Fruit fly (Drosophila melanogaster) whole organism, embryonic: ENCODE results near the gene Gale.
A peak's percentile ranks its signal among the peaks of the same experiment; 100 is the strongest.

Experiments used
- BEAF-32 ChIP-seq: fragments of 200-800 bp; sonication (Bioruptor generic); optimal IDR thresholded peaks from 3 replicates; lab custom pipeline; 2017; ENCODE audit warnings: missing biosample characterization, missing genetic modification characterization, mild to moderate bottlenecking, moderate library complexity, missing genetic modification reagents
- CG10267 ChIP-seq: fragments of 200-800 bp; sonication (Bioruptor generic); optimal IDR thresholded peaks from 2 replicates; lab custom pipeline; 2018; ENCODE audit warnings: missing biosample characterization, mild to moderate bottlenecking, missing genetic modification characterization, moderate library complexity
- CG10274 ChIP-seq: fragments of 200-800 bp; sonication (Bioruptor generic); optimal IDR thresholded peaks from 3 replicates; lab custom pipeline; 2017; ENCODE audit warnings: missing biosample characterization, mild to moderate bottlenecking, missing genetic modification characterization
- CG12942 ChIP-seq: fragments of 200-800 bp; sonication (Bioruptor generic); optimal IDR thresholded peaks from 3 replicates; lab custom pipeline; 2016; ENCODE audit warnings: missing biosample characterization, missing genetic modification characterization
- CG13287 ChIP-seq: fragments of 200-800 bp; sonication (Bioruptor generic); IDR thresholded peaks from 2 replicates; pipeline ENCODE4 v1.3.6; 2022; ENCODE audit warnings: missing biosample characterization, missing genetic modification characterization; ENCODE audit not compliant: partially characterized antibody
- CG14667 ChIP-seq: fragments of 200-800 bp; sonication (Bioruptor generic); IDR thresholded peaks from 2 replicates; pipeline ENCODE4 v1.3.6; 2022; ENCODE audit warnings: missing biosample characterization, missing genetic modification characterization
- CG17359 ChIP-seq: fragments of 200-800 bp; sonication (Bioruptor generic); optimal IDR thresholded peaks from 3 replicates; lab custom pipeline; 2018; ENCODE audit warnings: missing biosample characterization, mild to moderate bottlenecking, missing genetic modification characterization, moderate library complexity
- CG32772 ChIP-seq: fragments of 200-800 bp; sonication (Bioruptor generic); IDR thresholded peaks from 2 replicates; pipeline ENCODE4 v1.3.6; 2022; ENCODE audit warnings: missing biosample characterization, missing genetic modification characterization
- CG34224 ChIP-seq: fragments of 200-800 bp; sonication (Bioruptor generic); IDR thresholded peaks from 3 replicates; pipeline ENCODE4 v1.3.6; 2022; ENCODE audit warnings: missing biosample characterization, missing genetic modification characterization; ENCODE audit not compliant: partially characterized antibody
- CG4282 ChIP-seq: fragments of 200-800 bp; sonication (Bioruptor generic); optimal IDR thresholded peaks from 2 replicates; lab custom pipeline; 2016; ENCODE audit warnings: missing biosample characterization, missing genetic modification characterization
- CG4617 ChIP-seq: fragments of 200-800 bp; sonication (Bioruptor generic); optimal IDR thresholded peaks from 3 replicates; lab custom pipeline; 2016; ENCODE audit warnings: missing biosample characterization, missing genetic modification characterization, borderline replicate concordance
- CG7839 ChIP-seq: fragments of 200-800 bp; sonication (Bioruptor generic); optimal IDR thresholded peaks from 3 replicates; lab custom pipeline; 2018; ENCODE audit warnings: missing biosample characterization, mild to moderate bottlenecking, missing genetic modification characterization, moderate library complexity
- CG9437 ChIP-seq: fragments of 200-800 bp; sonication (Bioruptor generic); optimal IDR thresholded peaks from 2 replicates; lab custom pipeline; 2018; ENCODE audit warnings: missing biosample characterization, mild to moderate bottlenecking, missing genetic modification characterization
- CTCF ChIP-seq: fragments of 200-800 bp; sonication (Bioruptor generic); optimal IDR thresholded peaks from 2 replicates; lab custom pipeline; 2017; ENCODE audit warnings: missing biosample characterization, mild to moderate bottlenecking, missing genetic modification characterization, moderate library complexity
- CoRest ChIP-seq: fragments of 200-800 bp; sonication (Bioruptor generic); optimal IDR thresholded peaks from 3 replicates; lab custom pipeline; 2018; ENCODE audit warnings: missing biosample characterization, mild to moderate bottlenecking, missing genetic modification characterization, moderate library complexity
- Dll ChIP-seq: fragments of 200-800 bp; sonication (Bioruptor generic); IDR thresholded peaks from 4 replicates; pipeline ENCODE4 v1.3.6; 2022; ENCODE audit warnings: missing biosample characterization, missing genetic modification characterization; ENCODE audit not compliant: partially characterized antibody
- E2f2 ChIP-seq: fragments of 200-800 bp; sonication (Bioruptor generic); IDR thresholded peaks from 2 replicates; pipeline ENCODE4 v1.3.6; 2022; ENCODE audit warnings: missing biosample characterization, missing genetic modification characterization
- Fer2 ChIP-seq: fragments of 200-800 bp; sonication (Bioruptor generic); optimal IDR thresholded peaks from 2 replicates; lab custom pipeline; 2018; ENCODE audit warnings: missing biosample characterization, mild to moderate bottlenecking, missing genetic modification characterization, moderate library complexity
- HLH4C ChIP-seq: fragments of 200-800 bp; sonication (Bioruptor generic); IDR thresholded peaks from 3 replicates; pipeline ENCODE4 v1.3.6; 2022; ENCODE audit warnings: missing biosample characterization, missing genetic modification characterization; ENCODE audit not compliant: partially characterized antibody
- HmgZ ChIP-seq: fragments of 200-800 bp; sonication (Bioruptor generic); optimal IDR thresholded peaks from 2 replicates; lab custom pipeline; 2018; ENCODE audit warnings: missing biosample characterization, mild to moderate bottlenecking, missing genetic modification characterization
- Hr3 ChIP-seq: fragments of 200-800 bp; sonication (Bioruptor generic); optimal IDR thresholded peaks from 3 replicates; lab custom pipeline; 2016; ENCODE audit warnings: missing biosample characterization, missing genetic modification characterization
- Jarid2 ChIP-seq: fragments of 200-800 bp; sonication (Bioruptor generic); optimal IDR thresholded peaks from 3 replicates; lab custom pipeline; 2017; ENCODE audit warnings: mild to moderate bottlenecking, missing biosample characterization, missing genetic modification reagents, missing genetic modification characterization
- MBD-R2 ChIP-seq: fragments of 200-800 bp; sonication (Bioruptor generic); IDR thresholded peaks from 2 replicates; pipeline ENCODE4 v1.3.6; 2022; ENCODE audit warnings: missing biosample characterization, missing genetic modification characterization
- MESR4 ChIP-seq: fragments of 200-800 bp; sonication (Bioruptor generic); optimal IDR thresholded peaks from 2 replicates; lab custom pipeline; 2018; ENCODE audit warnings: missing biosample characterization, mild to moderate bottlenecking, missing genetic modification characterization, moderate library complexity
- Myb ChIP-seq: fragments of 200-800 bp; sonication (Bioruptor generic); optimal IDR thresholded peaks from 2 replicates; lab custom pipeline; 2016; ENCODE audit warnings: missing biosample characterization, missing genetic modification characterization
- Oaz ChIP-seq: fragments of 200-800 bp; sonication (Bioruptor generic); IDR thresholded peaks from 2 replicates; pipeline ENCODE4 v1.3.6; 2022; ENCODE audit warnings: missing biosample characterization, missing genetic modification characterization
- Sox102F ChIP-seq: fragments of 200-800 bp; sonication (Bioruptor generic); optimal IDR thresholded peaks from 2 replicates; lab custom pipeline; 2018; ENCODE audit warnings: missing biosample characterization, mild to moderate bottlenecking, missing genetic modification characterization, moderate library complexity
- Sry-δ ChIP-seq: fragments of 200-800 bp; sonication (Bioruptor generic); optimal IDR thresholded peaks from 2 replicates; lab custom pipeline; 2016; ENCODE audit warnings: missing biosample characterization, missing genetic modification characterization
- chif ChIP-seq, 2 experiments: fragments of 200-800 bp; sonication (Bioruptor generic); optimal IDR thresholded peaks; 3 replicates each; lab custom pipeline; 2016; ENCODE audit warnings: missing biosample characterization in 2 of 2, missing genetic modification characterization in 2 of 2
- crp ChIP-seq, 2 experiments: fragments of 200-800 bp; sonication (Bioruptor generic); optimal IDR thresholded peaks; 2 replicates in 1 of 2; 3 replicates in 1 of 2; lab custom pipeline; 2017; ENCODE audit warnings: missing biosample characterization in 2 of 2, missing genetic modification characterization in 2 of 2, mild to moderate bottlenecking in 1 of 2, moderate library complexity in 1 of 2
- ewg ChIP-seq: fragments of 200-800 bp; sonication (Bioruptor generic); optimal IDR thresholded peaks from 3 replicates; lab custom pipeline; 2017; ENCODE audit warnings: mild to moderate bottlenecking, missing biosample characterization, missing genetic modification reagents, missing genetic modification characterization
- ftz-f1 ChIP-seq: fragments of 200-800 bp; sonication (Bioruptor generic); optimal IDR thresholded peaks from 2 replicates; lab custom pipeline; 2016; ENCODE audit warnings: missing biosample characterization, missing genetic modification characterization
- gcm2 ChIP-seq: fragments of 200-800 bp; sonication (Bioruptor generic); optimal IDR thresholded peaks from 2 replicates; lab custom pipeline; 2016; ENCODE audit warnings: missing biosample characterization, missing genetic modification characterization
- gfzf ChIP-seq: fragments of 200-800 bp; sonication (Bioruptor generic); optimal IDR thresholded peaks from 2 replicates; lab custom pipeline; 2016; ENCODE audit warnings: missing biosample characterization, mild to moderate bottlenecking, missing genetic modification characterization, moderate library complexity
- hbn ChIP-seq: fragments of 200-800 bp; sonication (Bioruptor generic); IDR thresholded peaks from 2 replicates; pipeline ENCODE4 v1.3.6; 2022; ENCODE audit warnings: missing biosample characterization, missing genetic modification characterization; ENCODE audit not compliant: partially characterized antibody
- ken ChIP-seq: fragments of 200-800 bp; sonication (Bioruptor generic); IDR thresholded peaks from 3 replicates; pipeline ENCODE4 v1.3.6; 2022; ENCODE audit warnings: missing biosample characterization, missing genetic modification characterization
- luna ChIP-seq: fragments of 200-800 bp; sonication (Bioruptor generic); optimal IDR thresholded peaks from 2 replicates; lab custom pipeline; 2016; ENCODE audit warnings: missing biosample characterization, missing genetic modification characterization
- maf-S ChIP-seq: fragments of 200-800 bp; sonication (Bioruptor generic); optimal IDR thresholded peaks from 2 replicates; lab custom pipeline; 2016; ENCODE audit warnings: missing biosample characterization, missing genetic modification characterization
- nerfin-2 ChIP-seq: fragments of 200-800 bp; sonication (Bioruptor generic); IDR thresholded peaks from 2 replicates; pipeline ENCODE4 v1.3.6; 2022; ENCODE audit warnings: missing biosample characterization, missing genetic modification characterization; ENCODE audit not compliant: partially characterized antibody
- oc ChIP-seq: fragments of 200-800 bp; sonication (Bioruptor generic); optimal IDR thresholded peaks from 2 replicates; lab custom pipeline; 2018; ENCODE audit warnings: missing biosample characterization, mild to moderate bottlenecking, missing genetic modification characterization, moderate library complexity
- seq ChIP-seq: fragments of 200-800 bp; sonication (Bioruptor generic); IDR thresholded peaks from 2 replicates; pipeline ENCODE4 v1.3.6; 2022; ENCODE audit warnings: missing biosample characterization, missing genetic modification characterization
- sob ChIP-seq: fragments of 200-800 bp; sonication (Bioruptor generic); IDR thresholded peaks from 2 replicates; pipeline ENCODE4 v1.3.6; 2022; ENCODE audit warnings: missing biosample characterization, missing genetic modification characterization
- sr ChIP-seq: fragments of 200-800 bp; sonication (Bioruptor generic); IDR thresholded peaks from 3 replicates; pipeline ENCODE4 v1.3.6; 2022; ENCODE audit warnings: missing biosample characterization, missing genetic modification characterization
- stc ChIP-seq: fragments of 200-800 bp; sonication (Bioruptor generic); IDR thresholded peaks from 2 replicates; pipeline ENCODE4 v1.3.6; 2022; ENCODE audit warnings: missing biosample characterization, missing genetic modification characterization
- tap ChIP-seq: fragments of 200-800 bp; optimal IDR thresholded peaks from 3 replicates; lab custom pipeline; 2019; ENCODE audit warnings: missing biosample characterization, mild to moderate bottlenecking, missing genetic modification characterization, moderate library complexity
- tio ChIP-seq: fragments of 200-800 bp; sonication (Bioruptor generic); optimal IDR thresholded peaks from 2 replicates; lab custom pipeline; 2017; ENCODE audit warnings: missing biosample characterization, missing genetic modification characterization, inconsistent platforms
- tna ChIP-seq: fragments of 200-800 bp; sonication (Bioruptor generic); IDR thresholded peaks from 2 replicates; pipeline ENCODE4 v1.3.6; 2022; ENCODE audit warnings: missing biosample characterization, missing genetic modification characterization; ENCODE audit not compliant: partially characterized antibody
- trem ChIP-seq: fragments of 200-800 bp; optimal IDR thresholded peaks from 3 replicates; lab custom pipeline; 2019; ENCODE audit warnings: missing biosample characterization, mild to moderate bottlenecking, missing genetic modification characterization, moderate library complexity
- unpg ChIP-seq: fragments of 200-800 bp; sonication (Bioruptor generic); optimal IDR thresholded peaks from 3 replicates; lab custom pipeline; 2018; ENCODE audit warnings: missing biosample characterization, mild to moderate bottlenecking, missing genetic modification characterization, moderate library complexity

Gale gene

DNA sequence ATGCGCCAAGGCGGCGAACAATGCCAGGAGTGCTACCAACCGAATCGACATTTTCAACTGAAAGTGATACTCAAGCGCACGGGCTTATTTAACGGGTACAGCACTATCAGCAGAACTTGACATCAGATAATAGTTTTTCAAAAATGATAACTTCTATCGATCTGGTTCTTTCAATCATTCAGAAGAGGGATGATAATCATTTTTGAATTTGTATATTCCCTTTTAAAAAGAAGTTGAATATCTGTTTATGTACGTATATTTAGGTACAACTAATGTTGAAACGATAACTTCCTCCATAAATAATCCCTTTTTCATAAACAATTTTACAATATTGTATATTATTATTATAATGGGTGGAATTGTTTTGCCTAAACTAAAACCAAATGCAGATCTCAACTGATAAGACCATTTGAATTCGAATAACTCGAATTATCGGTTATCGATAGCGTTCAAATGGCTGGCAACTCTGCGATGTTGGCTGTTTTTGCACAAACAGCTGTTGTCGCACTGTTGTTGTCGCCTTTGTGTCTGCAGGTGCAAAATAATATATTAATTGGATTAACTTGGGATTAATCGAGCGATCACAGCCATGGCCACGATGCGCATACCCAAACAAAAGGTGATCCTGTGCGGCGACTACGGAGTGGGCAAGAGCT is 41.8 kb downstream of the Gale start, which contains the start of the genes CG32483 and RabX6 (continued):
- TF ChIP-seq luna, result no peak
- TF ChIP-seq hbn (GFP tag; lab: Robert Waterston, UW), result peak; percentile 25; the same call in 1 of the 2 replicates
- peak; percentile 65 to 93 for TF ChIP-seq crp (GFP tag; optimal IDR thresholded peaks at IDR 0.05; lab: Kevin White, UChicago)
- no peak for TF ChIP-seq CG12942 (GFP tag; lab: Kevin White, UChicago)
- TF ChIP-seq chif (GFP tag; optimal IDR thresholded peaks at IDR 0.05; lab: Kevin White, UChicago), result no peak
- peak; percentile 3 for TF ChIP-seq HmgZ
- TF ChIP-seq tna (GFP tag; lab: Robert Waterston, UW), result no peak
- TF ChIP-seq MESR4 (GFP tag; lab: Kevin White, UChicago), result peak; percentile 42
- TF ChIP-seq gfzf, result peak; percentile 18
- no peak for TF ChIP-seq Oaz (GFP tag; lab: Robert Waterston, UW)
- no peak for TF ChIP-seq sr (GFP tag; lab: Robert Waterston, UW)
- TF ChIP-seq CG4617 (GFP tag; lab: Kevin White, UChicago), result peak; percentile 22
- TF ChIP-seq Jarid2 (GFP tag; lab: Kevin White, UChicago), result no peak
- TF ChIP-seq stc (GFP tag; lab: Robert Waterston, UW), result no peak
- peak; percentile 38 for TF ChIP-seq CTCF (GFP tag; lab: Kevin White, UChicago)
- no peak for TF ChIP-seq CG10274 (GFP tag; lab: Kevin White, UChicago)
- no peak for TF ChIP-seq ken (GFP tag; lab: Robert Waterston, UW)
- no peak for TF ChIP-seq CG4282 (GFP tag; lab: Kevin White, UChicago)
- TF ChIP-seq ftz-f1 (GFP tag; lab: Kevin White, UChicago), result no peak
- TF ChIP-seq Sry-δ (GFP tag; lab: Kevin White, UChicago), result peak; percentile 9
- no peak for TF ChIP-seq CG9437 (GFP tag; lab: Kevin White, UChicago)
- no peak for TF ChIP-seq CG32772 (GFP tag; lab: Robert Waterston, UW)
- peak; percentile 65 for TF ChIP-seq CG13287 (GFP tag; lab: Robert Waterston, UW)
- peak; percentile 42 for TF ChIP-seq BEAF-32 (GFP tag; lab: Kevin White, UChicago)
- TF ChIP-seq HLH4C (GFP tag; lab: Robert Waterston, UW), result no peak
- peak; percentile 8 for TF ChIP-seq ewg (GFP tag; lab: Kevin White, UChicago)
- TF ChIP-seq CG14667, result no peak
- TF ChIP-seq maf-S (GFP tag; lab: Kevin White, UChicago), result no peak
- TF ChIP-seq CG17359 (tag; lab: Kevin White, UChicago), result no peak
- TF ChIP-seq trem (tag; lab: Kevin White, UChicago), result peak; percentile 35
- no peak for TF ChIP-seq nerfin-2 (GFP tag; lab: Robert Waterston, UW)
- TF ChIP-seq Myb (GFP tag; lab: Kevin White, UChicago), result peak; percentile 63
- no peak for TF ChIP-seq unpg
- peak; percentile 55; the same call in 2 of the 4 replicates for TF ChIP-seq Dll
- TF ChIP-seq Sox102F (GFP tag; lab: Kevin White, UChicago), result no peak
- no peak for TF ChIP-seq gcm2 (GFP tag; lab: Kevin White, UChicago)
- peak; percentile 83 for TF ChIP-seq MBD-R2
- TF ChIP-seq tap (tag; lab: Kevin White, UChicago), result no peak
- no peak for TF ChIP-seq CoRest (tag; lab: Kevin White, UChicago)
- no peak for TF ChIP-seq tio (GFP tag; lab: Kevin White, UChicago)
- TF ChIP-seq oc (tag; lab: Kevin White, UChicago), result no peak
- peak; percentile 3 for TF ChIP-seq CG10267
- no peak for TF ChIP-seq Fer2
- peak; percentile 90 for TF ChIP-seq E2f2
- peak; percentile 61; the same call in 1 of the 3 replicates for TF ChIP-seq CG34224 (GFP tag; lab: Robert Waterston, UW)
- TF ChIP-seq seq, result no peak
- no peak for TF ChIP-seq sob (GFP tag; lab: Robert Waterston, UW)
- no peak for TF ChIP-seq CG7839 (tag; lab: Kevin White, UChicago)
- no peak for TF ChIP-seq Hr3 (GFP tag; lab: Kevin White, UChicago)
